Worm (Caenorhabditis elegans) whole organism, L4 larva: ENCODE measurements around the gene K06A4.2.

ENCODE experiments used
- D1046.2 ChIP-seq: fragments of 200-800 bp; sonication (Bioruptor generic); IDR thresholded peaks from 2 replicates; pipeline ENCODE4 v1.3.6; 2022; ENCODE audit warnings: missing genetic modification characterization, missing compliant biosample characterization
- F10B5.3 ChIP-seq: sonication (generic microtip); optimal IDR thresholded peaks from 2 replicates; lab custom pipeline; 2016; ENCODE audit warnings: mild to moderate bottlenecking, missing genetic modification characterization, missing compliant biosample characterization
- F44E2.7 ChIP-seq: fragments of 200-800 bp; sonication (Bioruptor generic); IDR thresholded peaks from 2 replicates; pipeline ENCODE4 v2.1.2; 2022; ENCODE audit warnings: missing genetic modification characterization, missing compliant biosample characterization
- T20F7.1 ChIP-seq: fragments of 200-800 bp; sonication (Bioruptor generic); optimal IDR thresholded peaks from 2 replicates; lab custom pipeline; 2018; ENCODE audit warnings: mild to moderate bottlenecking, missing genetic modification characterization, missing compliant biosample characterization
- T26A8.4 ChIP-seq: fragments of 200-800 bp; sonication (Bioruptor generic); IDR thresholded peaks from 2 replicates; pipeline ENCODE4 v1.3.6; 2022; ENCODE audit warnings: missing genetic modification characterization, missing compliant biosample characterization
- Y105C5A.15 ChIP-seq: fragments of 200-800 bp; sonication (Bioruptor generic); IDR thresholded peaks from 2 replicates; pipeline ENCODE4 v1.3.6; 2022; ENCODE audit warnings: missing genetic modification characterization, missing compliant biosample characterization
- Y75B8A.6 ChIP-seq: fragments of 200-800 bp; sonication (Bioruptor generic); IDR thresholded peaks from 2 replicates; pipeline ENCODE4 v1.3.6; 2022; ENCODE audit warnings: missing genetic modification reagents, missing genetic modification characterization, missing compliant biosample characterization
- aha-1 ChIP-seq: fragments of 150-350 bp; peaks from one replicate; lab custom pipeline; 2014; ENCODE audit warnings: missing biosample characterization, missing genetic modification characterization
- aly-2 ChIP-seq: sonication (generic microtip); optimal IDR thresholded peaks from 2 replicates; lab custom pipeline; 2018; ENCODE audit warnings: missing biosample characterization, missing genetic modification characterization
- arid-1 ChIP-seq: fragments of 200-800 bp; sonication (Bioruptor generic); conservative IDR thresholded peaks from 2 replicates; pipeline ENCODE4 v1.3.6; 2022; ENCODE audit warnings: missing genetic modification reagents, missing genetic modification characterization, missing compliant biosample characterization
- attf-4 ChIP-seq: sonication (generic microtip); optimal IDR thresholded peaks from 3 replicates; lab custom pipeline; 2017; ENCODE audit warnings: missing biosample characterization, missing genetic modification characterization
- ceh-20 ChIP-seq: fragments of 200-800 bp; sonication (Bioruptor generic); IDR thresholded peaks from 2 replicates; pipeline ENCODE4 v1.3.6; 2022; ENCODE audit warnings: missing genetic modification reagents, missing genetic modification characterization, missing compliant biosample characterization
- ceh-44 ChIP-seq: fragments of 200-800 bp; sonication (Bioruptor generic); IDR thresholded peaks from 2 replicates; pipeline ENCODE4 v1.3.6; 2022; ENCODE audit warnings: missing genetic modification reagents, missing genetic modification characterization, missing compliant biosample characterization
- cey-2 ChIP-seq: sonication (generic microtip); optimal IDR thresholded peaks from 3 replicates; lab custom pipeline; 2017; ENCODE audit warnings: missing genetic modification characterization, mild to moderate bottlenecking, missing compliant biosample characterization, antibody characterized with exemption, borderline replicate concordance; ENCODE audit not compliant: insufficient read depth
- ctbp-1 ChIP-seq: fragments of 200-800 bp; sonication (Bioruptor generic); IDR thresholded peaks from 2 replicates; pipeline ENCODE4 v1.3.6; 2022; ENCODE audit warnings: missing genetic modification reagents, missing genetic modification characterization, missing compliant biosample characterization
- daf-12 ChIP-seq: fragments of 150-350 bp; optimal IDR thresholded peaks from 2 replicates; lab custom pipeline; 2014; ENCODE audit warnings: missing biosample characterization, missing genetic modification reagents, missing genetic modification characterization
- daf-16 ChIP-seq, 3 experiments: sonication (generic microtip); optimal IDR thresholded peaks; 2 replicates each; lab custom pipeline; 2016 to 2017; ENCODE audit warnings: missing genetic modification characterization in 3 of 3, missing genetic modification reagents in 3 of 3, mild to moderate bottlenecking in 2 of 3, missing compliant biosample characterization in 2 of 3, missing biosample characterization in 1 of 3, moderate library complexity in 1 of 3
- daf-19 ChIP-seq: fragments of 200-800 bp; sonication (Bioruptor generic); conservative IDR thresholded peaks from 2 replicates; pipeline ENCODE4 v1.3.6; 2022; ENCODE audit warnings: missing genetic modification characterization, missing compliant biosample characterization
- dmd-6 ChIP-seq: fragments of 200-800 bp; sonication (Bioruptor generic); IDR thresholded peaks from 2 replicates; pipeline ENCODE4 v1.3.6; 2022; ENCODE audit warnings: missing genetic modification reagents, missing genetic modification characterization, missing compliant biosample characterization
- dmd-8 ChIP-seq: fragments of 200-800 bp; sonication (Bioruptor generic); IDR thresholded peaks from 2 replicates; pipeline ENCODE4 v1.3.6; 2022; ENCODE audit warnings: missing genetic modification characterization, missing compliant biosample characterization
- egl-43 ChIP-seq: fragments of 200-800 bp; sonication (Bioruptor generic); IDR thresholded peaks from 2 replicates; pipeline ENCODE4 v1.3.6; 2022; ENCODE audit warnings: missing genetic modification reagents, missing genetic modification characterization, missing compliant biosample characterization
- gei-8 ChIP-seq: fragments of 200-800 bp; sonication (Bioruptor generic); optimal IDR thresholded peaks from 2 replicates; lab custom pipeline; 2018; ENCODE audit warnings: mild to moderate bottlenecking, missing genetic modification characterization, missing compliant biosample characterization
- hlh-11 ChIP-seq: fragments of 200-800 bp; sonication (Bioruptor generic); optimal IDR thresholded peaks from 2 replicates; lab custom pipeline; 2018; ENCODE audit warnings: mild to moderate bottlenecking, missing genetic modification characterization, missing compliant biosample characterization
- hlh-30 ChIP-seq: sonication (generic microtip); optimal IDR thresholded peaks from 2 replicates; lab custom pipeline; 2017; ENCODE audit warnings: antibody characterized with exemption, mild to moderate bottlenecking, missing genetic modification characterization, missing compliant biosample characterization; ENCODE audit not compliant: insufficient read depth
- hmg-1.1 ChIP-seq: fragments of 200-800 bp; sonication (Bioruptor generic); IDR thresholded peaks from 2 replicates; pipeline ENCODE4 v1.3.6; 2022; ENCODE audit warnings: missing genetic modification reagents, missing genetic modification characterization, missing compliant biosample characterization
- jun-1 ChIP-seq: fragments of 150-350 bp; optimal IDR thresholded peaks from 2 replicates; lab custom pipeline; 2014; ENCODE audit warnings: missing biosample characterization, missing genetic modification reagents, missing genetic modification characterization
- lim-7 ChIP-seq: fragments of 200-800 bp; sonication (Bioruptor generic); IDR thresholded peaks from 2 replicates; pipeline ENCODE4 v1.3.6; 2022; ENCODE audit warnings: missing genetic modification characterization, missing compliant biosample characterization
- lin-1 ChIP-seq: fragments of 200-800 bp; sonication (Bioruptor generic); IDR thresholded peaks from 2 replicates; pipeline ENCODE4 v1.3.6; 2022; ENCODE audit warnings: missing genetic modification reagents, missing genetic modification characterization, missing compliant biosample characterization
- lin-39 ChIP-seq: fragments of 150-350 bp; optimal IDR thresholded peaks from 2 replicates; lab custom pipeline; 2014; ENCODE audit warnings: missing biosample characterization, missing genetic modification reagents, missing genetic modification characterization
- lir-3 ChIP-seq: sonication (generic microtip); optimal IDR thresholded peaks from 2 replicates; lab custom pipeline; 2016; ENCODE audit warnings: mild to moderate bottlenecking, missing genetic modification characterization, missing compliant biosample characterization
- madf-5 ChIP-seq, 2 experiments: fragments of 200-800 bp; sonication (Bioruptor generic); IDR thresholded peaks; 2 replicates each; pipeline ENCODE4 v1.3.6; 2022; ENCODE audit warnings: missing compliant biosample characterization in 2 of 2, missing genetic modification characterization in 2 of 2
- mes-2 ChIP-seq: sonication (generic microtip); optimal IDR thresholded peaks from 2 replicates; lab custom pipeline; 2016; ENCODE audit warnings: missing genotype, mild to moderate bottlenecking, missing genetic modification characterization, missing compliant biosample characterization; ENCODE audit not compliant: poor library complexity, severe bottlenecking
- mxl-2 ChIP-seq: fragments of 200-800 bp; sonication (Bioruptor generic); conservative IDR thresholded peaks from 2 replicates; pipeline ENCODE4 v1.3.6; 2022; ENCODE audit warnings: missing genetic modification reagents, missing genetic modification characterization, missing compliant biosample characterization
- mxl-3 ChIP-seq: fragments of 200-800 bp; sonication (Bioruptor generic); optimal IDR thresholded peaks from 2 replicates; lab custom pipeline; 2018; ENCODE audit warnings: mild to moderate bottlenecking, missing genetic modification characterization, missing compliant biosample characterization
- nhr-237 ChIP-seq: sonication (generic microtip); optimal IDR thresholded peaks from 2 replicates; lab custom pipeline; 2017; ENCODE audit warnings: missing biosample characterization, missing genetic modification characterization
- nhr-28 ChIP-seq: fragments of 150-350 bp; optimal IDR thresholded peaks from 2 replicates; lab custom pipeline; 2014; ENCODE audit warnings: missing biosample characterization, missing genetic modification characterization
- nhr-42 ChIP-seq: fragments of 200-800 bp; sonication (Bioruptor generic); IDR thresholded peaks from 2 replicates; pipeline ENCODE4 v1.3.6; 2022; ENCODE audit warnings: missing genetic modification characterization, missing compliant biosample characterization
- nhr-6 ChIP-seq: fragments of 150-350 bp; optimal IDR thresholded peaks from 2 replicates; lab custom pipeline; 2014; ENCODE audit warnings: missing biosample characterization, missing genetic modification characterization
- nhr-77 ChIP-seq: fragments of 150-350 bp; optimal IDR thresholded peaks from 2 replicates; lab custom pipeline; 2014; ENCODE audit warnings: missing biosample characterization, missing genetic modification characterization
- php-3 ChIP-seq: fragments of 200-800 bp; sonication (Bioruptor generic); IDR thresholded peaks from 2 replicates; pipeline ENCODE4 v1.3.6; 2022; ENCODE audit warnings: missing genetic modification reagents, missing genetic modification characterization, missing compliant biosample characterization
- pqm-1 ChIP-seq: sonication (generic microtip); optimal IDR thresholded peaks from 2 replicates; lab custom pipeline; 2017; ENCODE audit warnings: missing biosample characterization, missing genetic modification characterization
- rbr-2 ChIP-seq: sonication (generic microtip); optimal IDR thresholded peaks from 2 replicates; lab custom pipeline; 2016; ENCODE audit warnings: missing genotype, missing genetic modification characterization, missing compliant biosample characterization
- skn-1 ChIP-seq: fragments of 150-350 bp; optimal IDR thresholded peaks from 2 replicates; lab custom pipeline; 2014; ENCODE audit warnings: missing biosample characterization, missing genetic modification characterization
- snpc-1.2 ChIP-seq: fragments of 200-800 bp; sonication (Bioruptor generic); IDR thresholded peaks from 2 replicates; pipeline ENCODE4 v1.3.6; 2022; ENCODE audit warnings: missing genetic modification reagents, missing genetic modification characterization, missing compliant biosample characterization
- snpc-4 ChIP-seq: fragments of 150-350 bp; optimal IDR thresholded peaks from 2 replicates; lab custom pipeline; 2014; ENCODE audit warnings: missing biosample characterization, missing genetic modification characterization
- unc-130 ChIP-seq: sonication (generic microtip); optimal IDR thresholded peaks from 2 replicates; lab custom pipeline; 2016; ENCODE audit warnings: missing genetic modification reagents, missing genetic modification characterization, missing compliant biosample characterization
- unc-39 ChIP-seq: sonication (generic microtip); optimal IDR thresholded peaks from 2 replicates; lab custom pipeline; 2017; ENCODE audit warnings: missing biosample characterization, missing genetic modification characterization
- unc-62 ChIP-seq, 3 experiments: fragments of 150-350 bp in 1 of 3; sonication (generic microtip); optimal IDR thresholded peaks in 2 of 3; peaks in 1 of 3; 1 replicate in 1 of 3; 2 replicates in 2 of 3; lab custom pipeline; 2014 to 2017; ENCODE audit warnings: missing biosample characterization in 3 of 3, missing genetic modification characterization in 3 of 3, missing genetic modification reagents in 3 of 3, missing genotype in 1 of 3
- zip-11 ChIP-seq: fragments of 200-800 bp; sonication (Bioruptor generic); IDR thresholded peaks from 2 replicates; pipeline ENCODE4 v1.3.6; 2022; ENCODE audit warnings: missing genetic modification characterization, missing compliant biosample characterization
- zip-2 ChIP-seq: fragments of 150-350 bp; optimal IDR thresholded peaks from 2 replicates; lab custom pipeline; 2014; ENCODE audit warnings: missing biosample characterization, missing genetic modification characterization
- ztf-11 ChIP-seq: fragments of 150-350 bp; optimal IDR thresholded peaks from 2 replicates; lab custom pipeline; 2014; ENCODE audit warnings: missing biosample characterization, missing genetic modification characterization
- ztf-7 ChIP-seq: fragments of 150-350 bp; optimal IDR thresholded peaks from 2 replicates; lab custom pipeline; 2014; ENCODE audit warnings: missing biosample characterization, missing genetic modification characterization

K06A4.2 gene

ce11 chrV:9526470-9526869 is 42.5 kb downstream of the K06A4.2 start, which contains the start of gene C50F4.1:
TSS of gene C50F4.1 (plus strand) at chrV:9526793.
- no peak for TF ChIP-seq madf-5 (GFP tag; IDR thresholded peaks at IDR 0.05; lab: Robert Waterston, UW)
- no peak for TF ChIP-seq lir-3 (tag; lab: Kevin White, UChicago)
- TF ChIP-seq lin-1 (GFP tag; lab: Robert Waterston, UW) = no peak
- no peak for TF ChIP-seq attf-4 (tag; lab: Kevin White, UChicago)
- no peak for TF ChIP-seq dmd-8 (GFP tag; lab: Robert Waterston, UW)
- no peak for TF ChIP-seq nhr-42 (GFP tag; lab: Robert Waterston, UW)
- peak in 1 of 2 experiments; percentile 88 for TF ChIP-seq unc-62 (GFP tag; optimal IDR thresholded peaks at IDR 0.05 in 1 of 2; lab: Kevin White, UChicago)
- TF ChIP-seq unc-62 (tag; optimal IDR thresholded peaks at IDR 0.05; lab: Kevin White, UChicago) = no peak
- no peak for TF ChIP-seq ceh-20 (GFP tag; lab: Robert Waterston, UW)
- TF ChIP-seq lim-7 = no peak
- TF ChIP-seq lin-39 = no peak
- no peak for TF ChIP-seq nhr-6
- no peak for TF ChIP-seq unc-39 (tag; lab: Kevin White, UChicago)
- TF ChIP-seq ztf-7 = no peak
- TF ChIP-seq ceh-44 (GFP tag; lab: Robert Waterston, UW) = no peak
- peak; percentile 45 for TF ChIP-seq hlh-30
- peak; percentile 83 for TF ChIP-seq dmd-6 (GFP tag; lab: Robert Waterston, UW)
- TF ChIP-seq snpc-1.2 (GFP tag; lab: Robert Waterston, UW) = no peak
- TF ChIP-seq Y75B8A.6 (GFP tag; lab: Robert Waterston, UW) = no peak
- no peak for TF ChIP-seq egl-43 (GFP tag; lab: Robert Waterston, UW)
- TF ChIP-seq aha-1 (tag; lab: Kevin White, UChicago) = no peak
- TF ChIP-seq rbr-2 (tag; lab: Kevin White, UChicago) = no peak
- peak; percentile 91 for TF ChIP-seq pqm-1 (tag; lab: Kevin White, UChicago)
- no peak for TF ChIP-seq D1046.2
- TF ChIP-seq T26A8.4 (GFP tag; lab: Robert Waterston, UW) = no peak
- TF ChIP-seq ztf-11 (tag; lab: Kevin White, UChicago) = no peak
- TF ChIP-seq Y105C5A.15 (GFP tag; lab: Robert Waterston, UW) = no peak
- peak; percentile 51 for TF ChIP-seq mxl-3
- TF ChIP-seq mes-2 (tag; lab: Kevin White, UChicago) = no peak
- peak; percentile 51 for TF ChIP-seq nhr-77 (tag; lab: Kevin White, UChicago)
- TF ChIP-seq mxl-2 (GFP tag; lab: Robert Waterston, UW) = no peak
- no peak for TF ChIP-seq ctbp-1 (GFP tag; lab: Robert Waterston, UW)
- no peak for TF ChIP-seq F10B5.3
- no peak for TF ChIP-seq gei-8
- TF ChIP-seq php-3 = peak; percentile 86
- no peak for TF ChIP-seq daf-19 (GFP tag; lab: Robert Waterston, UW)
- TF ChIP-seq nhr-28 (tag; lab: Kevin White, UChicago) = peak; percentile 82
- TF ChIP-seq snpc-4 (tag; lab: Kevin White, UChicago) = no peak
- no peak for TF ChIP-seq daf-12 (tag; lab: Kevin White, UChicago)
- no peak for TF ChIP-seq nhr-237
- TF ChIP-seq hmg-1.1 = no peak
- no peak for TF ChIP-seq T20F7.1 (GFP tag; lab: Kevin White, UChicago)
- no peak for TF ChIP-seq unc-130
- TF ChIP-seq zip-2 (tag; lab: Kevin White, UChicago) = no peak
- TF ChIP-seq cey-2 (tag; lab: Kevin White, UChicago) = no peak
- TF ChIP-seq hlh-11 (tag; lab: Kevin White, UChicago) = peak; percentile 69
- TF ChIP-seq jun-1 (tag; lab: Kevin White, UChicago) = no peak
- no peak for TF ChIP-seq skn-1
- TF ChIP-seq F44E2.7 (GFP tag; lab: Robert Waterston, UW) = no peak
- no peak for TF ChIP-seq zip-11 (GFP tag; lab: Robert Waterston, UW)
- TF ChIP-seq daf-16 (GFP tag; optimal IDR thresholded peaks at IDR 0.05; lab: Kevin White, UChicago) = no peak
- peak; percentile 49 for TF ChIP-seq daf-16 (tag; optimal IDR thresholded peaks at IDR 0.05; lab: Kevin White, UChicago)
- TF ChIP-seq arid-1 = no peak
- TF ChIP-seq aly-2 = no peak
